Fruit fly (Drosophila melanogaster) whole organism: Measurements from ENCODE around the gene sna.

Experiments
- CG8478 ChIP-seq: fragments of >200 bp; optimal IDR thresholded peaks from 2 replicates; lab custom pipeline; 2018; ENCODE audit warnings: inconsistent platforms
- pan ChIP-seq: fragments of >200 bp; optimal IDR thresholded peaks from 2 replicates; lab custom pipeline; 2017
- usp ChIP-seq: fragments of >200 bp; optimal IDR thresholded peaks from 2 replicates; lab custom pipeline; 2017; ENCODE audit warnings: missing biosample characterization, missing genetic modification characterization, mixed read lengths

dm6 chr2L:15486525-15487128 is 8.6 kb upstream of the sna start:
- no peak for TF ChIP-seq pan (lab: Kevin White, UChicago)
- no peak for TF ChIP-seq CG8478 (lab: Kevin White, UChicago)
- no peak for TF ChIP-seq usp (GFP tag; lab: Kevin White, UChicago)
